Worm (Caenorhabditis elegans) whole organism, late embryonic: Measurements from ENCODE around the gene str-102.
A peak's percentile ranks its signal among the peaks of the same experiment; 100 is the strongest.
"Not testable (repeated sequence)": the region's sequence is repeated elsewhere in the genome, so short reads cannot be mapped to it uniquely, and the experiment has no call there.

Source experiments
- C08G9.2 ChIP-seq: sonication (generic microtip); optimal IDR thresholded peaks from 2 replicates; lab custom pipeline; 2016; ENCODE audit warnings: mild to moderate bottlenecking, missing genetic modification characterization, moderate library complexity, missing compliant biosample characterization
- K09A11.1 ChIP-seq: sonication (generic microtip); optimal IDR thresholded peaks from 2 replicates; lab custom pipeline; 2017; ENCODE audit warnings: antibody characterized with exemption, mild to moderate bottlenecking, missing genetic modification characterization, missing compliant biosample characterization; ENCODE audit not compliant: insufficient read depth
- T23F11.4 ChIP-seq: fragments of 200-800 bp; sonication (Bioruptor generic); optimal IDR thresholded peaks from 2 replicates; lab custom pipeline; 2018; ENCODE audit warnings: mild to moderate bottlenecking, missing genetic modification characterization, missing compliant biosample characterization
- Y22D7AL.16 ChIP-seq: sonication (generic microtip); optimal IDR thresholded peaks from 2 replicates; lab custom pipeline; 2016; ENCODE audit warnings: missing genetic modification characterization, missing compliant biosample characterization
- ceh-18 ChIP-seq: sonication (generic microtip); optimal IDR thresholded peaks from 2 replicates; lab custom pipeline; 2016; ENCODE audit warnings: missing genetic modification characterization, missing compliant biosample characterization
- ceh-22 ChIP-seq: sonication (generic microtip); optimal IDR thresholded peaks from 2 replicates; lab custom pipeline; 2017; ENCODE audit warnings: missing biosample characterization, missing genetic modification characterization
- ceh-24 ChIP-seq: sonication (generic microtip); optimal IDR thresholded peaks from 2 replicates; lab custom pipeline; 2016; ENCODE audit warnings: mild to moderate bottlenecking, missing genetic modification characterization, missing compliant biosample characterization
- ceh-34 ChIP-seq: sonication (generic microtip); optimal IDR thresholded peaks from 2 replicates; lab custom pipeline; 2016; ENCODE audit warnings: mild to moderate bottlenecking, missing genetic modification characterization, missing compliant biosample characterization
- ceh-45 ChIP-seq: fragments of 200-800 bp; sonication (Bioruptor generic); IDR thresholded peaks from 2 replicates; pipeline ENCODE4 v1.3.6; 2022; ENCODE audit warnings: missing genetic modification reagents, missing genetic modification characterization, missing compliant biosample characterization
- ceh-6 ChIP-seq: fragments of 200-800 bp; sonication (Bioruptor generic); optimal IDR thresholded peaks from 2 replicates; lab custom pipeline; 2018; ENCODE audit warnings: mild to moderate bottlenecking, missing genetic modification characterization, missing compliant biosample characterization
- ceh-9 ChIP-seq: sonication (generic microtip); optimal IDR thresholded peaks from 2 replicates; lab custom pipeline; 2016; ENCODE audit warnings: mild to moderate bottlenecking, missing genetic modification characterization, inconsistent platforms, missing compliant biosample characterization
- elt-2 ChIP-seq: sonication (generic microtip); optimal IDR thresholded peaks from 2 replicates; lab custom pipeline; 2016; ENCODE audit warnings: missing genetic modification reagents, missing genetic modification characterization, missing compliant biosample characterization
- elt-4 ChIP-seq: sonication (generic microtip); optimal IDR thresholded peaks from 2 replicates; lab custom pipeline; 2016; ENCODE audit warnings: missing genetic modification characterization, missing compliant biosample characterization
- ets-4 ChIP-seq: sonication (generic microtip); optimal IDR thresholded peaks from 2 replicates; lab custom pipeline; 2016; ENCODE audit warnings: missing genetic modification characterization, missing compliant biosample characterization
- fax-1 ChIP-seq: sonication (generic microtip); optimal IDR thresholded peaks from 2 replicates; lab custom pipeline; 2016; ENCODE audit warnings: missing genotype, missing genetic modification characterization, missing compliant biosample characterization
- fkh-10 ChIP-seq: fragments of 150-350 bp; optimal IDR thresholded peaks from 2 replicates; lab custom pipeline; 2014; ENCODE audit warnings: missing biosample characterization, missing genetic modification reagents, missing genetic modification characterization
- hlh-13 ChIP-seq: fragments of 200-800 bp; sonication (Bioruptor generic); optimal IDR thresholded peaks from 2 replicates; lab custom pipeline; 2018; ENCODE audit warnings: mild to moderate bottlenecking, missing genetic modification characterization, missing compliant biosample characterization
- lim-6 ChIP-seq: sonication (generic microtip); optimal IDR thresholded peaks from 2 replicates; lab custom pipeline; 2016; ENCODE audit warnings: missing genetic modification characterization, missing compliant biosample characterization
- lin-11 ChIP-seq: fragments of 200-800 bp; sonication (Bioruptor generic); optimal IDR thresholded peaks from 2 replicates; lab custom pipeline; 2018; ENCODE audit warnings: mild to moderate bottlenecking, missing genetic modification characterization, missing compliant biosample characterization
- madf-2 ChIP-seq: sonication (generic microtip); optimal IDR thresholded peaks from 2 replicates; lab custom pipeline; 2017; ENCODE audit warnings: missing genetic modification characterization, missing compliant biosample characterization
- mec-3 ChIP-seq: sonication (generic microtip); optimal IDR thresholded peaks from 2 replicates; lab custom pipeline; 2016; ENCODE audit warnings: borderline replicate concordance, missing genetic modification characterization, missing compliant biosample characterization
- nfya-1 ChIP-seq: sonication (generic microtip); optimal IDR thresholded peaks from 2 replicates; lab custom pipeline; 2017; ENCODE audit warnings: missing genetic modification characterization, mild to moderate bottlenecking, missing compliant biosample characterization, antibody characterized with exemption, moderate library complexity
- nhr-11 ChIP-seq: fragments of 150-350 bp; optimal IDR thresholded peaks from 2 replicates; lab custom pipeline; 2014; ENCODE audit warnings: missing biosample characterization, missing genetic modification characterization
- npax-4 ChIP-seq: sonication (generic microtip); optimal IDR thresholded peaks from 2 replicates; lab custom pipeline; 2016; ENCODE audit warnings: missing genetic modification characterization, missing compliant biosample characterization
- pat-9 ChIP-seq: fragments of 200-800 bp; sonication (Bioruptor generic); optimal IDR thresholded peaks from 2 replicates; lab custom pipeline; 2018; ENCODE audit warnings: mild to moderate bottlenecking, missing genetic modification characterization, moderate library complexity, missing compliant biosample characterization
- pha-4 ChIP-seq: fragments of 150-350 bp; optimal IDR thresholded peaks from 2 replicates; lab custom pipeline; 2018; ENCODE audit warnings: missing biosample characterization, missing genetic modification reagents, missing genetic modification characterization
- pqm-1 ChIP-seq: sonication (generic microtip); optimal IDR thresholded peaks from 2 replicates; lab custom pipeline; 2016; ENCODE audit warnings: missing genetic modification characterization, missing compliant biosample characterization
- rnt-1 ChIP-seq: sonication (generic microtip); optimal IDR thresholded peaks from 2 replicates; lab custom pipeline; 2016; ENCODE audit warnings: missing genetic modification characterization, missing compliant biosample characterization
- sox-2 ChIP-seq: fragments of 200-800 bp; sonication (Bioruptor generic); IDR thresholded peaks from 2 replicates; pipeline ENCODE4 v1.3.6; 2022; ENCODE audit warnings: missing genetic modification reagents, missing genetic modification characterization, missing compliant biosample characterization
- syd-9 ChIP-seq: sonication (generic microtip); optimal IDR thresholded peaks from 2 replicates; lab custom pipeline; 2016; ENCODE audit warnings: mild to moderate bottlenecking, missing genetic modification characterization, moderate library complexity, missing compliant biosample characterization
- ttx-3 ChIP-seq: sonication (generic microtip); optimal IDR thresholded peaks from 2 replicates; lab custom pipeline; 2016; ENCODE audit warnings: missing genetic modification reagents, missing genetic modification characterization, missing compliant biosample characterization
- unc-42 ChIP-seq: sonication (generic microtip); optimal IDR thresholded peaks from 2 replicates; lab custom pipeline; 2016; ENCODE audit warnings: missing genotype, missing genetic modification characterization, missing compliant biosample characterization
- unc-55 ChIP-seq: sonication (generic microtip); optimal IDR thresholded peaks from 2 replicates; lab custom pipeline; 2017; ENCODE audit warnings: missing biosample characterization, missing genetic modification reagents, missing genetic modification characterization
- unc-86 ChIP-seq: sonication (generic microtip); optimal IDR thresholded peaks from 2 replicates; lab custom pipeline; 2016; ENCODE audit warnings: missing genetic modification characterization, missing compliant biosample characterization
- zip-5 ChIP-seq: sonication (generic microtip); optimal IDR thresholded peaks from 2 replicates; lab custom pipeline; 2016; ENCODE audit warnings: missing genetic modification characterization, missing compliant biosample characterization
- ztf-16 ChIP-seq: sonication (generic microtip); optimal IDR thresholded peaks from 2 replicates; lab custom pipeline; 2017; ENCODE audit warnings: missing genetic modification characterization, missing compliant biosample characterization

str-102 gene

ce11 chrV:15350615-15351014, 34.2 kb upstream of the str-102 start, which contains the start of gene clec-231:
Gene clec-231, minus strand, starts transcription at chrV:15350715.
- TF ChIP-seq K09A11.1 (no peak), zip-5 (tag; lab: Kevin White, UChicago) (no peak), pat-9 (tag; lab: Kevin White, UChicago) (no peak), ttx-3 (tag; lab: Kevin White, UChicago) (no peak), ceh-24 (tag; lab: Kevin White, UChicago) (no peak), fkh-10 (GFP tag; lab: Kevin White, UChicago) (no peak), ceh-6 (no peak), rnt-1 (tag; lab: Kevin White, UChicago) (no peak), madf-2 (tag; lab: Kevin White, UChicago) (no peak), pha-4 (tag; lab: Kevin White, UChicago) (no peak), pqm-1 (no peak), nhr-11 (tag; lab: Kevin White, UChicago) (no peak), mec-3 (tag; lab: Kevin White, UChicago) (no peak), elt-2 (tag; lab: Kevin White, UChicago) (no peak), ets-4 (tag; lab: Kevin White, UChicago) (no peak), unc-42 (tag; lab: Kevin White, UChicago) (no peak), Y22D7AL.16 (tag; lab: Kevin White, UChicago) (no peak), ceh-34 (no peak), elt-4 (tag; lab: Kevin White, UChicago) (no peak), fax-1 (tag; lab: Kevin White, UChicago) (no peak)

- TF ChIP-seq mec-3 (tag; lab: Kevin White, UChicago): no peak
- no peak for TF ChIP-seq ceh-34
- TF ChIP-seq ceh-18 (tag; lab: Kevin White, UChicago): no peak
- no peak for TF ChIP-seq Y22D7AL.16 (tag; lab: Kevin White, UChicago)
- TF ChIP-seq T23F11.4 (GFP tag; lab: Kevin White, UChicago): no peak
- TF ChIP-seq C08G9.2 (tag; lab: Kevin White, UChicago): no peak
- no peak for TF ChIP-seq ztf-16 (tag; lab: Kevin White, UChicago)
- TF ChIP-seq lin-11 (tag; lab: Kevin White, UChicago): no peak
- no peak for TF ChIP-seq lim-6 (tag; lab: Kevin White, UChicago)
- TF ChIP-seq unc-86 (tag; lab: Kevin White, UChicago): no peak
- TF ChIP-seq nfya-1 (tag; lab: Kevin White, UChicago): no peak
- no peak for TF ChIP-seq ceh-9 (tag; lab: Kevin White, UChicago)
- no peak for TF ChIP-seq unc-42 (tag; lab: Kevin White, UChicago)
- TF ChIP-seq madf-2 (tag; lab: Kevin White, UChicago): no peak
- TF ChIP-seq hlh-13 (GFP tag; lab: Kevin White, UChicago): no peak
- no peak for TF ChIP-seq ceh-45 (GFP tag; lab: Robert Waterston, UW)
- TF ChIP-seq ceh-22 (tag; lab: Kevin White, UChicago): no peak
- no peak for TF ChIP-seq unc-55 (GFP tag; lab: Kevin White, UChicago)
Observed at ce11 chrV:15352376-15352775, 32.5 kb upstream of the str-102 start, which contains the start of gene srx-58. Gene srx-58, plus strand, starts transcription at chrV:15352676.

ce11 chrV:15354648-15355047, 30.2 kb upstream of the str-102 start, which contains the start of gene C29F3.7:
Gene C29F3.7, plus strand, starts transcription at chrV:15354901.
- TF ChIP-seq elt-2 (tag; lab: Kevin White, UChicago): peak; percentile 62
- no peak for TF ChIP-seq sox-2 (GFP tag; lab: Robert Waterston, UW)

- not testable (repeated sequence) for TF ChIP-seq ceh-24 (tag; lab: Kevin White, UChicago); syd-9; npax-4 (tag; lab: Kevin White, UChicago)
Observed at ce11 chrV:15361412-15361811, 23.4 kb upstream of the str-102 start, which contains the start of gene ech-1.1. Gene ech-1.1, minus strand, starts transcription at chrV:15361512.
